Fruit fly (Drosophila melanogaster): ENCODE results near the gene CTCF.

Gene CTCF

dm6 chr3L:7347984-7348631 lies 8.4 kb downstream of the CTCF start, which contains the start of the genes Srp19 and qm:
Srp19 (minus strand) TSS chr3L:7348034.
qm (plus strand) TSS chr3L:7348313.
- TF ChIP-seq fru (GFP tag; optimal IDR thresholded peaks at IDR 0.05): peak; percentile 63
- TF ChIP-seq CG9705 (GFP tag; optimal IDR thresholded peaks at IDR 0.05): peak; percentile 14
- TF ChIP-seq Rel (GFP tag; optimal IDR thresholded peaks at IDR 0.05): no peak
- peak; percentile 90 for TF ChIP-seq Rel (tag; optimal IDR thresholded peaks at IDR 0.05)
- no peak for TF ChIP-seq dsf (GFP tag; optimal IDR thresholded peaks at IDR 0.05; ENCODE audit: borderline replicate concordance)
- peak; percentile 7 for TF ChIP-seq jim (GFP tag; optimal IDR thresholded peaks at IDR 0.05)
- peak; percentile 69 for TF ChIP-seq h (GFP tag; optimal IDR thresholded peaks at IDR 0.05)
- TF ChIP-seq foxo (GFP tag; optimal IDR thresholded peaks at IDR 0.05): peak in 1 of 2 experiments; percentile 77
- no peak for TF ChIP-seq tai (GFP tag; optimal IDR thresholded peaks at IDR 0.05)
- peak; percentile 50 for TF ChIP-seq br (GFP tag; optimal IDR thresholded peaks at IDR 0.05)
- TF ChIP-seq CrebA (GFP tag; optimal IDR thresholded peaks at IDR 0.05; ENCODE audit: borderline replicate concordance): no peak
- TF ChIP-seq lola (GFP tag; optimal IDR thresholded peaks at IDR 0.05): no peak
- peak; percentile 23 for TF ChIP-seq rgr (GFP tag; optimal IDR thresholded peaks at IDR 0.05)
- TF ChIP-seq Jra (GFP tag; optimal IDR thresholded peaks at IDR 0.05): peak; percentile 66
- peak; percentile 87 for TF ChIP-seq Myc (optimal IDR thresholded peaks at IDR 0.05)
- peak; percentile 82 for TF ChIP-seq woc (GFP tag; optimal IDR thresholded peaks at IDR 0.05)
- peak; percentile 69 for TF ChIP-seq Hnf4 (GFP tag; optimal IDR thresholded peaks at IDR 0.05)
- peak; percentile 24 for TF ChIP-seq HLH106 (tag; optimal IDR thresholded peaks at IDR 0.05)
- no peak for TF ChIP-seq CG32264 (GFP tag; optimal IDR thresholded peaks at IDR 0.05)
- peak; percentile 55 for TF ChIP-seq Sp1 (GFP tag; optimal IDR thresholded peaks at IDR 0.05)
- TF ChIP-seq sv (GFP tag; optimal IDR thresholded peaks at IDR 0.05): peak; percentile 25
- peak; percentile 23 for TF ChIP-seq Dif (GFP tag; optimal IDR thresholded peaks at IDR 0.05; ENCODE audit: partially characterized antibody)
- TF ChIP-seq Dfd (GFP tag; optimal IDR thresholded peaks at IDR 0.05): no peak
- TF ChIP-seq ey (GFP tag; optimal IDR thresholded peaks at IDR 0.05): peak; percentile 42
- TF ChIP-seq OdsH (GFP tag; optimal IDR thresholded peaks at IDR 0.05): peak; percentile 12
- TF ChIP-seq brk (GFP tag; optimal IDR thresholded peaks at IDR 0.05): no peak

dm6 chr3L:7346951-7347350 lies 9.6 kb downstream of the CTCF start, which contains the start of gene CG14834:
CG14834 (minus strand) TSS chr3L:7347123.
- no peak for TF ChIP-seq dsf (GFP tag; optimal IDR thresholded peaks at IDR 0.05; ENCODE audit: borderline replicate concordance)
- TF ChIP-seq HLH106 (tag; optimal IDR thresholded peaks at IDR 0.05): no peak
- TF ChIP-seq Sp1 (GFP tag; optimal IDR thresholded peaks at IDR 0.05): no peak
- no peak for TF ChIP-seq OdsH (GFP tag; optimal IDR thresholded peaks at IDR 0.05)
- TF ChIP-seq Hr83 (GFP tag; optimal IDR thresholded peaks at IDR 0.05; ENCODE audit: poor library complexity, severe bottlenecking): no peak
- no peak for TF ChIP-seq brk (GFP tag; optimal IDR thresholded peaks at IDR 0.05)
- TF ChIP-seq sage (GFP tag; optimal IDR thresholded peaks at IDR 0.05): no peak
- TF ChIP-seq woc (GFP tag; optimal IDR thresholded peaks at IDR 0.05): no peak
- TF ChIP-seq Rel (GFP tag; optimal IDR thresholded peaks at IDR 0.05): no peak
- no peak for TF ChIP-seq Rel (tag; optimal IDR thresholded peaks at IDR 0.05)
- TF ChIP-seq Hr78 (GFP tag; optimal IDR thresholded peaks at IDR 0.05): no peak
- no peak for TF ChIP-seq fru (GFP tag; optimal IDR thresholded peaks at IDR 0.05)
- TF ChIP-seq Myc (optimal IDR thresholded peaks at IDR 0.05): no peak
- no peak for TF ChIP-seq N (GFP tag; optimal IDR thresholded peaks at IDR 0.05)

dm6 chr3L:7344965-7345427 lies 11.5 kb downstream of the CTCF start, which contains the start of gene Cln7:
Cln7 (minus strand) TSS chr3L:7345183.
- TF ChIP-seq CG32264 (GFP tag; optimal IDR thresholded peaks at IDR 0.05) (no peak), Dfd (GFP tag; optimal IDR thresholded peaks at IDR 0.05) (no peak), jim (GFP tag; optimal IDR thresholded peaks at IDR 0.05) (peak; percentile 5), OdsH (GFP tag; optimal IDR thresholded peaks at IDR 0.05) (peak; percentile 16), rgr (GFP tag; optimal IDR thresholded peaks at IDR 0.05) (peak; percentile 69), lola (GFP tag; optimal IDR thresholded peaks at IDR 0.05) (no peak), Vsx2 (GFP tag; optimal IDR thresholded peaks at IDR 0.05; ENCODE audit: partially characterized antibody) (no peak), dl (GFP tag; optimal IDR thresholded peaks at IDR 0.05; ENCODE audit: insufficient read depth in 1 of 2, partially characterized antibody in 2 of 2) (peak in 1 of 2 experiments; percentile 56), pan (optimal IDR thresholded peaks at IDR 0.05) (no peak), Jra (GFP tag; optimal IDR thresholded peaks at IDR 0.05) (peak; percentile 14), CG9705 (GFP tag; optimal IDR thresholded peaks at IDR 0.05) (no peak), GATAd (GFP tag; optimal IDR thresholded peaks at IDR 0.05) (no peak), fru (GFP tag; optimal IDR thresholded peaks at IDR 0.05) (peak; percentile 52), N (GFP tag; optimal IDR thresholded peaks at IDR 0.05) (peak; percentile 45), Sp1 (GFP tag; optimal IDR thresholded peaks at IDR 0.05) (peak; percentile 82), ey (GFP tag; optimal IDR thresholded peaks at IDR 0.05) (peak; percentile 1), HLH106 (tag; optimal IDR thresholded peaks at IDR 0.05) (peak; percentile 48), Dif (GFP tag; optimal IDR thresholded peaks at IDR 0.05; ENCODE audit: partially characterized antibody) (peak; percentile 91), CrebA (GFP tag; optimal IDR thresholded peaks at IDR 0.05; ENCODE audit: borderline replicate concordance) (no peak), dsf (GFP tag; optimal IDR thresholded peaks at IDR 0.05; ENCODE audit: borderline replicate concordance) (no peak), Hnf4 (GFP tag; optimal IDR thresholded peaks at IDR 0.05) (no peak), Mio (GFP tag; optimal IDR thresholded peaks at IDR 0.05) (no peak), psq (GFP tag; optimal IDR thresholded peaks at IDR 0.05) (peak; percentile 16), br (GFP tag; optimal IDR thresholded peaks at IDR 0.05) (peak; percentile 81), tai (GFP tag; optimal IDR thresholded peaks at IDR 0.05) (no peak), brk (GFP tag; optimal IDR thresholded peaks at IDR 0.05) (no peak), Hr78 (GFP tag; optimal IDR thresholded peaks at IDR 0.05) (no peak), Rel (GFP tag; optimal IDR thresholded peaks at IDR 0.05) (no peak), Rel (tag; optimal IDR thresholded peaks at IDR 0.05) (peak; percentile 82), Myc (optimal IDR thresholded peaks at IDR 0.05) (peak; percentile 22), sv (GFP tag; optimal IDR thresholded peaks at IDR 0.05) (no peak), h (GFP tag; optimal IDR thresholded peaks at IDR 0.05) (peak; percentile 62), sage (GFP tag; optimal IDR thresholded peaks at IDR 0.05) (no peak), dmrt93B (GFP tag; optimal IDR thresholded peaks at IDR 0.05) (no peak), usp (GFP tag; optimal IDR thresholded peaks at IDR 0.05) (no peak), Hr83 (GFP tag; optimal IDR thresholded peaks at IDR 0.05; ENCODE audit: poor library complexity, severe bottlenecking) (peak; percentile 82), woc (GFP tag; optimal IDR thresholded peaks at IDR 0.05) (no peak), foxo (GFP tag; optimal IDR thresholded peaks at IDR 0.05) (peak in 1 of 2 experiments; percentile 43)
